Fruit fly (Drosophila melanogaster) whole organism, adult: ENCODE data around the gene zfh1.

Source experiments
- CG11617 ChIP-seq: fragments of 200-800 bp; sonication (Bioruptor generic); optimal IDR thresholded peaks from 2 replicates; lab custom pipeline; 2017; ENCODE audit warnings: mild to moderate bottlenecking, missing biosample characterization, missing genetic modification reagents, missing genetic modification characterization
- CG12768 ChIP-seq: fragments of 200-800 bp; sonication (Bioruptor generic); optimal IDR thresholded peaks from 2 replicates; lab custom pipeline; 2017; ENCODE audit warnings: missing biosample characterization, missing genetic modification characterization, mild to moderate bottlenecking, moderate library complexity, missing genetic modification reagents
- CG1620 ChIP-seq: fragments of 200-800 bp; sonication (Bioruptor generic); optimal IDR thresholded peaks from 2 replicates; lab custom pipeline; 2016; ENCODE audit warnings: missing biosample characterization, missing genetic modification characterization
- CG5204 ChIP-seq: fragments of 200-800 bp; sonication (Bioruptor generic); optimal IDR thresholded peaks from 2 replicates; lab custom pipeline; 2016; ENCODE audit warnings: missing biosample characterization, missing genetic modification characterization
- CG7045 ChIP-seq: fragments of 200-800 bp; sonication (Bioruptor generic); optimal IDR thresholded peaks from 2 replicates; lab custom pipeline; 2017; ENCODE audit warnings: missing biosample characterization, mild to moderate bottlenecking, missing genetic modification characterization
- Hr96 ChIP-seq: fragments of 200-800 bp; sonication (Bioruptor generic); optimal IDR thresholded peaks from 2 replicates; lab custom pipeline; 2016; ENCODE audit warnings: missing biosample characterization, missing genetic modification characterization
- kay ChIP-seq: fragments of 200-800 bp; sonication (Bioruptor generic); peaks from one replicate; lab custom pipeline; 2016; ENCODE audit warnings: missing biosample characterization, missing genetic modification characterization, borderline replicate concordance
- toe ChIP-seq: fragments of 200-800 bp; sonication (Bioruptor generic); optimal IDR thresholded peaks from 2 replicates; lab custom pipeline; 2016; ENCODE audit warnings: missing biosample characterization, missing genetic modification characterization

- TF ChIP-seq CG12768 (GFP tag; lab: Kevin White, UChicago) (no peak), CG1620 (GFP tag; lab: Kevin White, UChicago) (no peak), CG11617 (GFP tag; lab: Kevin White, UChicago) (no peak), CG5204 (GFP tag; lab: Kevin White, UChicago) (no peak), kay (GFP tag; lab: Kevin White, UChicago) (no peak), CG7045 (GFP tag; lab: Kevin White, UChicago) (no peak), Hr96 (GFP tag; lab: Kevin White, UChicago) (no peak), toe (GFP tag; lab: Kevin White, UChicago) (no peak)
Measured at dm6 chr3R:30832130-30832529, 66.4 kb downstream of the zfh1 start.
